Worm (Caenorhabditis elegans): ENCODE measurements around the gene R160.5.

Gene R160.5

ce11 chrX:4388834-4389409 is 18.3 kb upstream of the R160.5 start, which contains the start of gene dpy-23 (continued):
- TF ChIP-seq rbr-2 (tag; optimal IDR thresholded peaks at IDR 0.05) = peak; percentile 94
- no peak for TF ChIP-seq spr-3 (GFP tag; optimal IDR thresholded peaks at IDR 0.05)
- TF ChIP-seq dpl-1 (GFP tag; optimal IDR thresholded peaks at IDR 0.05) = peak; percentile 61
- TF ChIP-seq zfp-2 (tag; optimal IDR thresholded peaks at IDR 0.05) = peak; percentile 27
- TF ChIP-seq vab-7 (GFP tag; IDR thresholded peaks at IDR 0.05) = peak; percentile 53; the same call in 1 of the 2 replicates
- TF ChIP-seq mdt-29 (GFP tag; IDR thresholded peaks at IDR 0.05) = 0 out of 2 replicates have a peak, but pooled peaks have one; percentile 41
- TF ChIP-seq lir-3 (tag; optimal IDR thresholded peaks at IDR 0.05) = no peak
- no peak for TF ChIP-seq ceh-82 (tag; optimal IDR thresholded peaks at IDR 0.05)
- TF ChIP-seq daf-19 (GFP tag; conservative IDR thresholded peaks at IDR 0.05) = no peak
- TF ChIP-seq fos-1 (tag; optimal IDR thresholded peaks at IDR 0.05) = no peak
- TF ChIP-seq tag-97 (GFP tag; IDR thresholded peaks at IDR 0.05) = no peak
- TF ChIP-seq nhr-237 (tag; optimal IDR thresholded peaks at IDR 0.05) = no peak
- TF ChIP-seq madf-5 (GFP tag; IDR thresholded peaks at IDR 0.05) = no peak
- TF ChIP-seq lin-15B (tag; optimal IDR thresholded peaks at IDR 0.05) = no peak
- TF ChIP-seq attf-4 (tag; optimal IDR thresholded peaks at IDR 0.05) = no peak
- 0 out of 2 replicates have a peak, but pooled peaks have one; percentile 39 for TF ChIP-seq saeg-2 (GFP tag; IDR thresholded peaks at IDR 0.05)
- peak; percentile 77; the same call in 1 of the 2 replicates for TF ChIP-seq nhr-42 (GFP tag; IDR thresholded peaks at IDR 0.05)
- TF ChIP-seq nhr-111 (GFP tag; optimal IDR thresholded peaks at IDR 0.05) = no peak
- TF ChIP-seq jun-1 (tag; optimal IDR thresholded peaks at IDR 0.05) = peak; percentile 82
- peak; percentile 82 for TF ChIP-seq mxl-3 (GFP tag; optimal IDR thresholded peaks at IDR 0.05)
- no peak for TF ChIP-seq aly-2 (tag; optimal IDR thresholded peaks at IDR 0.05)
- peak; percentile 63 for TF ChIP-seq lim-7 (GFP tag; IDR thresholded peaks at IDR 0.05)
- TF ChIP-seq daf-12 (tag; optimal IDR thresholded peaks at IDR 0.05) = no peak
- TF ChIP-seq ZK337.2 (GFP tag; IDR thresholded peaks at IDR 0.05) = no peak
- no peak for TF ChIP-seq ztf-11 (tag; optimal IDR thresholded peaks at IDR 0.05)
- no peak for TF ChIP-seq egl-27 (tag; optimal IDR thresholded peaks at IDR 0.05)
- TF ChIP-seq Y5F2A.4 (GFP tag; optimal IDR thresholded peaks at IDR 0.05) = no peak
- peak; percentile 91 for TF ChIP-seq lin-13 (GFP tag; optimal IDR thresholded peaks at IDR 0.05)
- no peak for TF ChIP-seq unc-39 (tag; optimal IDR thresholded peaks at IDR 0.05)
- peak in 1 of 2 experiments; percentile 61 for TF ChIP-seq unc-62 (GFP tag; optimal IDR thresholded peaks at IDR 0.05 in 1 of 2)
- no peak for TF ChIP-seq unc-62 (tag; optimal IDR thresholded peaks at IDR 0.05)
- no peak for TF ChIP-seq pqm-1 (tag; optimal IDR thresholded peaks at IDR 0.05)
- TF ChIP-seq hmg-1.1 (GFP tag; IDR thresholded peaks at IDR 0.05) = peak; percentile 93
- no peak for TF ChIP-seq skn-1 (tag; optimal IDR thresholded peaks at IDR 0.05)
- peak; percentile 38 for TF ChIP-seq zip-2 (tag; optimal IDR thresholded peaks at IDR 0.05)
- 0 out of 2 replicates have a peak, but pooled peaks have one; percentile 49 for TF ChIP-seq lin-1 (GFP tag; IDR thresholded peaks at IDR 0.05)
- no peak for TF ChIP-seq F49E8.2 (tag; optimal IDR thresholded peaks at IDR 0.05; ENCODE audit: borderline replicate concordance)
- TF ChIP-seq ctbp-1 (GFP tag; IDR thresholded peaks at IDR 0.05) = peak; percentile 94
- TF ChIP-seq ces-1 (GFP tag; optimal IDR thresholded peaks at IDR 0.05) = no peak
- peak; percentile 82 for TF ChIP-seq mes-2 (tag; optimal IDR thresholded peaks at IDR 0.05; ENCODE audit: poor library complexity, severe bottlenecking)
- no peak for TF ChIP-seq unc-130 (GFP tag; optimal IDR thresholded peaks at IDR 0.05)
- TF ChIP-seq ceh-44 (GFP tag; IDR thresholded peaks at IDR 0.05) = no peak
- TF ChIP-seq F10B5.3 (tag; optimal IDR thresholded peaks at IDR 0.05) = peak; percentile 0
- peak; percentile 93 for TF ChIP-seq nhr-28 (tag; optimal IDR thresholded peaks at IDR 0.05)
- TF ChIP-seq mep-1 (tag; optimal IDR thresholded peaks at IDR 0.05) = peak; percentile 97
- TF ChIP-seq snpc-4 (tag; optimal IDR thresholded peaks at IDR 0.05) = no peak
- TF ChIP-seq ama-1 (optimal IDR thresholded peaks at IDR 0.05) = no peak
- peak; percentile 75 for TF ChIP-seq T20F7.1 (GFP tag; optimal IDR thresholded peaks at IDR 0.05)
- TF ChIP-seq dmd-6 (GFP tag; IDR thresholded peaks at IDR 0.05) = peak; percentile 90
- TF ChIP-seq ceh-32 (tag; optimal IDR thresholded peaks at IDR 0.05; ENCODE audit: poor library complexity) = no peak
- TF ChIP-seq cey-2 (tag; optimal IDR thresholded peaks at IDR 0.05; ENCODE audit: borderline replicate concordance, insufficient read depth) = no peak
- TF ChIP-seq php-3 (GFP tag; IDR thresholded peaks at IDR 0.05) = no peak

Data from whole organism, L4 larva.